Worm (Caenorhabditis elegans): ENCODE data around the gene ppm-1.G.
A peak's percentile ranks its signal among the peaks of the same experiment; 100 is the strongest.

ppm-1.G gene

DNA sequence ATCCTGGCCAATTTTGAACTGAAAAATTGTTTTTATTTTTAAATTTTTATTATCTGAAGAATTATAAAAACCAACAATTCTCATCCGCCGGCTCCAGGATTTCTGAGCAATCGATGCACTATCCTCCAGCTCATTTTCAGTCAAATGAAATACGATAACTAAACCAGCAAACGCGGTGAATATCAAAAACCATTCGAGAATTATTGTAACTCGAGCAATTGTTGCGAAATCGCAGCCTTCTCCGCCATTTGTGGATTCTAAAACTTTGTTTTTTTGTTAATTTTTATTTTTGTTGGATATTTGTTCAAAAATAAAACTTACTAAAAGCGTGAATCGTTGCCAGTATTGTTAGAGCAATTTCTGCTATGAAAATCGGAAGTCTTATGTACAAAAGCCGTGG lies 1.0 kb upstream of the ppm-1.G start:
- TF ChIP-seq tbx-2 (tag; optimal IDR thresholded peaks at IDR 0.05) (no peak), lin-15B (tag; optimal IDR thresholded peaks at IDR 0.05) (no peak), zag-1 (tag; optimal IDR thresholded peaks at IDR 0.05) (no peak), nhr-28 (tag; optimal IDR thresholded peaks at IDR 0.05) (no peak), nhr-25 (tag; optimal IDR thresholded peaks at IDR 0.05) (no peak), mml-1 (tag; optimal IDR thresholded peaks at IDR 0.05) (no peak), skn-1 (tag; optimal IDR thresholded peaks at IDR 0.05) (no peak), unc-62 (GFP tag; optimal IDR thresholded peaks at IDR 0.05) (no peak), egl-27 (tag; optimal IDR thresholded peaks at IDR 0.05) (no peak), fos-1 (tag; optimal IDR thresholded peaks at IDR 0.05) (no peak), lin-39 (tag; optimal IDR thresholded peaks at IDR 0.05) (no peak), sea-2 (GFP tag; optimal IDR thresholded peaks at IDR 0.05) (no peak), fkh-10 (GFP tag; optimal IDR thresholded peaks at IDR 0.05) (no peak), ama-1 (optimal IDR thresholded peaks at IDR 0.05) (no peak), nhr-76 (tag; optimal IDR thresholded peaks at IDR 0.05) (no peak), R02D3.7 (tag; optimal IDR thresholded peaks at IDR 0.05) (no peak), nhr-237 (tag; optimal IDR thresholded peaks at IDR 0.05) (no peak), hmg-11 (tag; optimal IDR thresholded peaks at IDR 0.05) (no peak)

DNA sequence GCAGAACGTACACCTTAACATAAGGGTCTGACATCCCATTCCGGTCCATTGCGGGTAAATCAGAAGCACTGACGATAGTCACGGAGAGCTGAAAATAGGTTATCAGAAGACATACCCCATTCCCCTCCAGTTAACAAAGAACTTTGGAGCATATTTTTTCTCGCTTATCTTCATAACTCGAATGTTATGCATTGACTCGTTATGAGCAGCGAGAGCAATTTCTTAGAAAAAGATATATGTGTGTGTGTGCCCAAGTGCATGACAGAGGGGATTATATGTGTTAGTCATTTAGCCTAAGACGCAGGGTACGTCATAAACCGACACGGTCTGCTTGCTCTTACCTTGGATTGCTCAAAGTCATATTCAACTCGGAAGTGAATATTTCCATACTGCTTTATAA lies 6.1 kb downstream of the ppm-1.G start:
- TF ChIP-seq nhr-23 (tag; optimal IDR thresholded peaks at IDR 0.05) (no peak), nhr-12 (tag; optimal IDR thresholded peaks at IDR 0.05) (no peak), ztf-4 (tag; optimal IDR thresholded peaks at IDR 0.05) (no peak), nhr-25 (tag; optimal IDR thresholded peaks at IDR 0.05) (no peak), lsy-12 (tag; optimal IDR thresholded peaks at IDR 0.05) (no peak), fkh-10 (GFP tag; optimal IDR thresholded peaks at IDR 0.05) (no peak)

DNA sequence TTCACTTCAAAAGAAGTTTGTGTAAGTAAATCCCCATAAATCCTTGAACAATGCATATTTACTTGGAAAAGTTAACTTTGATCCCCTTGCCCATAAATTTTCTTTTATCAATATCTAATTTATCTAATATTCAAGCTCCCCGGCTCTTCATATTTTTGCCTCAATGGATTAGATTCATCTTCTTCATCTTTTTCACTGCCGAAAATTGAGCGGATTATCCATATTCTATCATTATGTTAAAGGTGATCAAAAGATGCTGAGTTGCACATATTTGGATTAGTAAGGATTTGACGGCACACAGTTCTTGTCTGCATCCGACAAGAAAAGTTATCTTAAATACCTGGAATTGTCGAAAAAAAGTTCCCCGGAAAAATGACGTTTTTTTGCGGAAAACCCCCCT lies 7.1 kb downstream of the ppm-1.G start:
- TF ChIP-seq eor-1 (tag; optimal IDR thresholded peaks at IDR 0.05) (no peak), jun-1 (tag; optimal IDR thresholded peaks at IDR 0.05) (no peak), hmg-11 (tag; optimal IDR thresholded peaks at IDR 0.05) (no peak), egl-27 (tag; optimal IDR thresholded peaks at IDR 0.05) (no peak), fos-1 (tag; optimal IDR thresholded peaks at IDR 0.05) (no peak), elt-2 (tag; optimal IDR thresholded peaks at IDR 0.05) (no peak), nhr-237 (tag; optimal IDR thresholded peaks at IDR 0.05) (no peak), nhr-11 (tag; optimal IDR thresholded peaks at IDR 0.05) (no peak), ceh-82 (tag; optimal IDR thresholded peaks at IDR 0.05) (no peak), zag-1 (tag; optimal IDR thresholded peaks at IDR 0.05) (no peak), R02D3.7 (tag; optimal IDR thresholded peaks at IDR 0.05) (no peak), snpc-4 (tag; optimal IDR thresholded peaks at IDR 0.05) (no peak), lin-15B (tag; optimal IDR thresholded peaks at IDR 0.05) (no peak), lin-39 (tag; optimal IDR thresholded peaks at IDR 0.05) (no peak), ceh-9 (tag; optimal IDR thresholded peaks at IDR 0.05) (no peak), elt-3 (tag; optimal IDR thresholded peaks at IDR 0.05) (no peak), nhr-77 (tag; optimal IDR thresholded peaks at IDR 0.05) (no peak), ceh-28 (tag; optimal IDR thresholded peaks at IDR 0.05) (no peak)

DNA sequence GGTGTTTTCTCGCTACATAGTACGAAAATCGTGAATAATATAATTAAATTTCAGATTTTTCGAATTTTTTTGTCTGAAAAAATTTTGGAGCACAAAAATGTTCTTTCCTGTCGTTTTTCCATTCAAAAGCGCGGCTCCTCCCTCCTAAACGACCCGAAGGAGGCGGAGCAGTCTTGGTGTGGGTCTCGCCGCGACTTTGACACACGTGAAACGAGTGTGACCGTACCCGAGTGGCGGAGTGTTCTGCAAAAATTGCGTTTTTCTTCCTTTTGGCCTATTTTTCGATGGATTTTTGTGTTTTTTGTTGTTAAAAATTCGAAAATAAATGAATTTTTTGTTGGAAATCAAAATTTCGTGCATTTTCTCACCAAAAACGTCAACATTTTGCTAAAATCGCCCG lies 10.1 kb downstream of the ppm-1.G start, which contains the start of gene snt-2:
Gene snt-2 (minus strand): TSS at position 139 of the 400 bp plus-strand sequence.
- peak; percentile 81 for TF ChIP-seq lsy-12 (tag; optimal IDR thresholded peaks at IDR 0.05)
- TF ChIP-seq egl-27 (tag; optimal IDR thresholded peaks at IDR 0.05), result no peak
- TF ChIP-seq pha-4 (tag; optimal IDR thresholded peaks at IDR 0.05), result peak; percentile 76
- TF ChIP-seq pqm-1 (tag; optimal IDR thresholded peaks at IDR 0.05), result peak; percentile 29
- TF ChIP-seq egl-5 (tag; optimal IDR thresholded peaks at IDR 0.05), result peak; percentile 59
- no peak for TF ChIP-seq nhr-43 (tag; optimal IDR thresholded peaks at IDR 0.05; ENCODE audit: poor library complexity, severe bottlenecking)
- TF ChIP-seq ama-1 (optimal IDR thresholded peaks at IDR 0.05), result peak; percentile 29
- peak; percentile 56 for TF ChIP-seq fkh-10 (GFP tag; optimal IDR thresholded peaks at IDR 0.05)
- no peak for TF ChIP-seq nhr-12 (tag; optimal IDR thresholded peaks at IDR 0.05)
- peak; percentile 58 for TF ChIP-seq nhr-23 (tag; optimal IDR thresholded peaks at IDR 0.05)
- TF ChIP-seq ceh-82 (tag; optimal IDR thresholded peaks at IDR 0.05), result no peak
- TF ChIP-seq aly-2 (tag; optimal IDR thresholded peaks at IDR 0.05), result no peak
- TF ChIP-seq ceh-9 (tag; optimal IDR thresholded peaks at IDR 0.05), result no peak
- no peak for TF ChIP-seq tbx-2 (tag; optimal IDR thresholded peaks at IDR 0.05)
- TF ChIP-seq daf-12 (tag; optimal IDR thresholded peaks at IDR 0.05), result no peak
- no peak for TF ChIP-seq nhr-77 (tag; optimal IDR thresholded peaks at IDR 0.05)
- peak; percentile 71 for TF ChIP-seq nhr-25 (tag; optimal IDR thresholded peaks at IDR 0.05)
- TF ChIP-seq ztf-4 (tag; optimal IDR thresholded peaks at IDR 0.05), result no peak
- no peak for TF ChIP-seq nhr-237 (tag; optimal IDR thresholded peaks at IDR 0.05)
- TF ChIP-seq hmg-11 (tag; optimal IDR thresholded peaks at IDR 0.05), result peak; percentile 72
- TF ChIP-seq ceh-28 (tag; optimal IDR thresholded peaks at IDR 0.05), result no peak
- peak; percentile 86 for TF ChIP-seq lin-15B (tag; optimal IDR thresholded peaks at IDR 0.05)
- peak; percentile 60 for TF ChIP-seq snpc-4 (tag; optimal IDR thresholded peaks at IDR 0.05)
- TF ChIP-seq nhr-11 (tag; optimal IDR thresholded peaks at IDR 0.05), result no peak
- no peak for TF ChIP-seq nhr-67 (tag; optimal IDR thresholded peaks at IDR 0.05)
- TF ChIP-seq fkh-2 (tag; optimal IDR thresholded peaks at IDR 0.05), result no peak
- TF ChIP-seq ztf-11 (tag; optimal IDR thresholded peaks at IDR 0.05), result no peak
- TF ChIP-seq zag-1 (tag; optimal IDR thresholded peaks at IDR 0.05), result no peak
- TF ChIP-seq R02D3.7 (tag; optimal IDR thresholded peaks at IDR 0.05), result peak; percentile 26
- peak; percentile 91 for TF ChIP-seq lin-39 (tag; optimal IDR thresholded peaks at IDR 0.05)
- no peak for TF ChIP-seq sea-2 (GFP tag; optimal IDR thresholded peaks at IDR 0.05)
- peak; percentile 71 for TF ChIP-seq elt-2 (tag; optimal IDR thresholded peaks at IDR 0.05)
- TF ChIP-seq elt-3 (tag; optimal IDR thresholded peaks at IDR 0.05), result no peak
- TF ChIP-seq unc-39 (tag; optimal IDR thresholded peaks at IDR 0.05), result no peak
- TF ChIP-seq nhr-76 (tag; optimal IDR thresholded peaks at IDR 0.05), result no peak
- TF ChIP-seq jun-1 (tag; optimal IDR thresholded peaks at IDR 0.05), result no peak
- TF ChIP-seq mdl-1 (tag; optimal IDR thresholded peaks at IDR 0.05), result no peak
- TF ChIP-seq skn-1 (tag; optimal IDR thresholded peaks at IDR 0.05), result peak; percentile 38
- TF ChIP-seq mml-1 (tag; optimal IDR thresholded peaks at IDR 0.05), result no peak
- TF ChIP-seq eor-1 (tag; optimal IDR thresholded peaks at IDR 0.05), result no peak
